Fruit fly (Drosophila melanogaster) whole organism: ENCODE measurements around the gene CG11398.

Source experiments
- Dll ChIP-seq: fragments of >200 bp; optimal IDR thresholded peaks from 2 replicates; lab custom pipeline; 2017
- EcR ChIP-seq, 2 experiments: fragments of >200 bp; optimal IDR thresholded peaks; 2 replicates each; lab custom pipeline; 2017; ENCODE audit warnings: missing biosample characterization in 2 of 2, missing genetic modification characterization in 2 of 2, missing genetic modification reagents in 2 of 2
- pan ChIP-seq: fragments of >200 bp; optimal IDR thresholded peaks from 2 replicates; lab custom pipeline; 2017
- psq ChIP-seq: fragments of >200 bp; optimal IDR thresholded peaks from 2 replicates; lab custom pipeline; 2017
- usp ChIP-seq: fragments of >200 bp; optimal IDR thresholded peaks from 2 replicates; lab custom pipeline; 2017; ENCODE audit warnings: missing biosample characterization, missing genetic modification characterization, mixed read lengths

DNA sequence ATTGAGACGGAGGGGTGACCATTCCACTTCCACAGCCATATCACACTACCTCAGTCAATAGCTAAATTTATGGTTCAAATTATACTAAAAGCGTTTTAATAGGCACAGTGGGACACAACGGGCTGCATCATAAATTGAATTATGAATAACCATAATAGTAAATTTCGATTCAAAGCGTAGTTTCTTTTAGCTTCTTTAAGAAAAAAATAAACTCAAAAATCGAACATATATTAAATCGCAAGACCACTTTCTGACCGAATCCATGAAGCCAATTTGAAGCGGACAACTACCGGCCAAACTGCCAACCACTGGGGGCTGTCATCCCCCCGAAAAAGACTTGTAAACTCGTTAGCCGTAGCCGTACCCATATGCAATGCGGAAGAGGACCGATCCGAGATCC, 34.1 kb downstream of the CG11398 start:
- TF ChIP-seq psq (lab: Kevin White, UChicago) = no peak
- TF ChIP-seq EcR (GFP tag; optimal IDR thresholded peaks at IDR 0.05; lab: Kevin White, UChicago) = no peak
- no peak for TF ChIP-seq Dll (lab: Kevin White, UChicago)
- TF ChIP-seq usp (GFP tag; lab: Kevin White, UChicago) = no peak
- TF ChIP-seq pan (lab: Kevin White, UChicago) = no peak
